Worm (Caenorhabditis elegans): Measurements from ENCODE around the gene C33F10.14.

Gene C33F10.14

DNA sequence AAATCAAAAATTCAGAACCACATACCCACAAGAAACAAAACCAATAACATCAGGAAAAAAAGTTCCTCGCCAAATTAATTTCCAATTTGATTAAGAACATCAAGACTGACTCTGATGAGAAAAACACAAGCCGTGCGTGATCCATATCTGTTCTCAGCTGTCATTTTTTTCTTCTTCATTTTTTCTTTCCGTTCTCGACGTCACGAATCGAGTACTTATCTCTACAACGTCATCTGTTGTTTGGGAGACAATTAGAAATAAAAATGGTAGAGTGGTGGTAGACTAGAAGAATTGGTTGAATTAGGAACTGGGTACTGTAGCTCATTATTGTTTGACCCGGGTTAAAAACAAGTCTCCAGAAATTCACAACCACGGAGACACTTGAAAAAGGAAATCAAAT is 36.2 kb upstream of the C33F10.14 start:
- TF ChIP-seq gmeb-2 (tag; optimal IDR thresholded peaks at IDR 0.05) (no peak), odd-2 (tag; optimal IDR thresholded peaks at IDR 0.05) (no peak), ceh-18 (tag; optimal IDR thresholded peaks at IDR 0.05) (no peak), rnt-1 (tag; optimal IDR thresholded peaks at IDR 0.05) (no peak), pha-2 (tag; optimal IDR thresholded peaks at IDR 0.05) (no peak), ceh-19 (GFP tag; optimal IDR thresholded peaks at IDR 0.05) (no peak), C38D4.7 (GFP tag; optimal IDR thresholded peaks at IDR 0.05) (no peak)

ce11 chrII:4762574-4763285 is 34.4 kb upstream of the C33F10.14 start, which contains the start of gene F26G1.2:
Gene F26G1.2, plus strand, starts transcription at chrII:4763081.
- TF ChIP-seq lin-11 (tag; optimal IDR thresholded peaks at IDR 0.05) (no peak), gmeb-2 (tag; optimal IDR thresholded peaks at IDR 0.05) (no peak), ceh-48 (tag; optimal IDR thresholded peaks at IDR 0.05) (no peak), sdc-2 (tag; optimal IDR thresholded peaks at IDR 0.05) (no peak), pha-4 (tag; optimal IDR thresholded peaks at IDR 0.05) (no peak), pat-9 (tag; optimal IDR thresholded peaks at IDR 0.05) (no peak), ceh-9 (tag; optimal IDR thresholded peaks at IDR 0.05) (no peak), hlh-13 (GFP tag; optimal IDR thresholded peaks at IDR 0.05) (no peak), pha-2 (tag; optimal IDR thresholded peaks at IDR 0.05) (no peak), syd-9 (tag; optimal IDR thresholded peaks at IDR 0.05) (no peak)

DNA sequence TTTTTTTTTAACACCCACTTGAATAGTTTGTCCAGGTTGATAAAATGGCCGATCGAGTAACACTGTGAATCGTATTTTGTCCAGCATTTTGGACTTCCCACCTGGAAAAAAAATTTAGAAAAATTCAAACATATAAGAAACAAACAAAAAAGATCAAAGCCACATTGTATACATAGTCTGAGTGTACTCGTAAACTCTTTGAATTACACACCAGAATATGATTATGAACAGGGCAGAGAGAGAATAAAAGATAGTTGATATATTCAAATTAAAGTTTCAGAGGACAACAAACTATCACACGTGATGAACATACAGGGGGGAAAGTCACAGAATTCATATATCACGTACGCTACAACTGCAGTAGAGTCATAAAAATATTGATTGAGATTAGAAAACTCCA is 30.9 kb upstream of the C33F10.14 start, which contains the start of gene ttm-2:
Gene ttm-2, minus strand, starts transcription at position 101 of the 400 bp plus-strand sequence.
- TF ChIP-seq hlh-13 (GFP tag; optimal IDR thresholded peaks at IDR 0.05) (no peak), fkh-6 (tag; optimal IDR thresholded peaks at IDR 0.05) (no peak), sox-2 (GFP tag; IDR thresholded peaks at IDR 0.05) (no peak), unc-3 (GFP tag; conservative IDR thresholded peaks at IDR 0.05) (no peak), unc-3 (tag; optimal IDR thresholded peaks at IDR 0.05) (no peak), lin-11 (tag; optimal IDR thresholded peaks at IDR 0.05) (no peak), odd-2 (tag; optimal IDR thresholded peaks at IDR 0.05) (no peak), ceh-24 (tag; optimal IDR thresholded peaks at IDR 0.05) (no peak), C08G9.2 (tag; optimal IDR thresholded peaks at IDR 0.05) (no peak), gmeb-2 (tag; optimal IDR thresholded peaks at IDR 0.05) (no peak)

DNA sequence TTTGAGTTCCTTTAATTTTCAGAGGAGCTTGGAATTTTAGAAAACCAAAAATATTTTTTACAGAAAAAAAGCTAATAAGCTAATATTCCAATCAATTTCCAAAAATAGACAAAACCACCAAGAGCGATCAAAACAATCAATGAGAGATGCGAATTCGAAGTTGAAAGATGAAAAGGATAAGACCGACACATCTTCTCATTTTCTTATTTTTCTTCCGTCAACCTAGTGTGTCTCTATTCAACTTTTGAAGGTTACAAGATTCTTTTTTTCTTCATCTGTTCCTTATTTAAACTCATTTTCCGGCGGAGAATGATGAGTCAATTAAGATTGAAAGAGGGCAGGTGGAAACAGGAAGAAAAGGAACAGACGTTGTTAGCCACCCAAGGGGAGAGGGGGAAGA is 29.6 kb upstream of the C33F10.14 start:
- TF ChIP-seq nhr-232 (tag; optimal IDR thresholded peaks at IDR 0.05) = no peak
- TF ChIP-seq ceh-45 (GFP tag; IDR thresholded peaks at IDR 0.05) = no peak
- no peak for TF ChIP-seq K09A11.1 (tag; optimal IDR thresholded peaks at IDR 0.05; ENCODE audit: insufficient read depth)
- no peak for TF ChIP-seq elt-4 (tag; optimal IDR thresholded peaks at IDR 0.05)
- TF ChIP-seq sox-2 (GFP tag; IDR thresholded peaks at IDR 0.05) = no peak
- no peak for TF ChIP-seq ceh-19 (GFP tag; optimal IDR thresholded peaks at IDR 0.05)
- no peak for TF ChIP-seq ceh-18 (tag; optimal IDR thresholded peaks at IDR 0.05)
- TF ChIP-seq pros-1 (tag; optimal IDR thresholded peaks at IDR 0.05) = no peak

DNA sequence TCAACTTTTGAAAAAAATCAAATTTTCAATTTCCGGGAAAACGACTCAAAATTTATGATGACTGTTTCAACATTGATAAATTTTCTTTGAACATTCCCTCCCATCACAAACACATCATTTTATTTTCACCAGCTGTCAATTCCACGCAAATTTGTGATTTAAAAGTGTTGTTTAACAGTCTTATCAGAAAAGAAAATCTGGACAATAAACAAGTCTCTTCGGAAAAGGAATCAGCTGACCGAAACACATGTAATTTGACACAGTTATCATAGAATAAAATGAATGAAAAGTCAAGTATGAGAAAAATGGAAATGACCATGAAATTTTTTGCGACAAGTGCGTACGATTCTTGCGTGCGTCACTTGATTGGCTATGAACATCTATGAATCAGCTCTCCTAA is 28.1 kb upstream of the C33F10.14 start:
- TF ChIP-seq ceh-6 (GFP tag; optimal IDR thresholded peaks at IDR 0.05) (no peak), hlh-6 (tag; optimal IDR thresholded peaks at IDR 0.05) (no peak), hlh-15 (tag; optimal IDR thresholded peaks at IDR 0.05) (no peak), ceh-24 (tag; optimal IDR thresholded peaks at IDR 0.05) (no peak), C38D4.7 (GFP tag; optimal IDR thresholded peaks at IDR 0.05) (no peak), zip-5 (tag; optimal IDR thresholded peaks at IDR 0.05) (no peak), unc-55 (GFP tag; optimal IDR thresholded peaks at IDR 0.05) (no peak), ceh-9 (tag; optimal IDR thresholded peaks at IDR 0.05) (no peak), lin-11 (tag; optimal IDR thresholded peaks at IDR 0.05) (no peak), eyg-1 (tag; optimal IDR thresholded peaks at IDR 0.05) (no peak), nhr-11 (tag; optimal IDR thresholded peaks at IDR 0.05) (no peak), ceh-18 (tag; optimal IDR thresholded peaks at IDR 0.05) (no peak), unc-3 (GFP tag; conservative IDR thresholded peaks at IDR 0.05) (no peak), unc-3 (tag; optimal IDR thresholded peaks at IDR 0.05) (no peak), ceh-34 (tag; optimal IDR thresholded peaks at IDR 0.05) (no peak), fkh-6 (tag; optimal IDR thresholded peaks at IDR 0.05) (no peak)

Measured in whole organism, late embryonic.